Worm (Caenorhabditis elegans) whole organism, midembryonic: ENCODE data around the gene C42D4.19.

Experiments
- T22C8.4 ChIP-seq: fragments of 200-800 bp; sonication (Bioruptor generic); IDR thresholded peaks from 2 replicates; pipeline ENCODE4 v1.3.6; 2022; ENCODE audit warnings: missing genetic modification characterization, missing compliant biosample characterization
- cog-1 ChIP-seq: sonication (generic microtip); optimal IDR thresholded peaks from 2 replicates; lab custom pipeline; 2016; ENCODE audit warnings: missing genetic modification characterization, missing compliant biosample characterization
- flt-1 ChIP-seq: fragments of 200-800 bp; sonication (Bioruptor generic); IDR thresholded peaks from 2 replicates; pipeline ENCODE4 v1.3.6; 2022; ENCODE audit warnings: missing genetic modification characterization, missing compliant biosample characterization
- klf-2 ChIP-seq: fragments of 200-800 bp; sonication (Bioruptor generic); conservative IDR thresholded peaks from 2 replicates; pipeline ENCODE4 v1.3.6; 2022; ENCODE audit warnings: missing genetic modification reagents, missing genetic modification characterization, missing compliant biosample characterization
- med-1 ChIP-seq: sonication (generic microtip); optimal IDR thresholded peaks from 2 replicates; lab custom pipeline; 2017; ENCODE audit warnings: missing genetic modification characterization, mild to moderate bottlenecking, missing compliant biosample characterization, antibody characterized with exemption, missing genetic modification reagents; ENCODE audit not compliant: insufficient read depth
- ref-1 ChIP-seq: fragments of 200-800 bp; sonication (Bioruptor generic); conservative IDR thresholded peaks from 2 replicates; pipeline ENCODE4 v1.3.6; 2022; ENCODE audit warnings: missing genetic modification reagents, missing genetic modification characterization, missing compliant biosample characterization
- tab-1 ChIP-seq: fragments of 200-800 bp; sonication (Bioruptor generic); IDR thresholded peaks from 2 replicates; pipeline ENCODE4 v1.3.6; 2022; ENCODE audit warnings: missing genetic modification characterization, missing compliant biosample characterization
- ztf-23 ChIP-seq: fragments of 200-800 bp; sonication (Bioruptor generic); IDR thresholded peaks from 2 replicates; pipeline ENCODE4 v1.3.6; 2022; ENCODE audit warnings: missing genetic modification reagents, missing genetic modification characterization, missing compliant biosample characterization
- ztf-29 ChIP-seq: fragments of 200-800 bp; sonication (Bioruptor generic); IDR thresholded peaks from 2 replicates; pipeline ENCODE4 v1.3.6; 2022; ENCODE audit warnings: missing genetic modification reagents, missing genetic modification characterization, missing compliant biosample characterization

Gene C42D4.19

DNA sequence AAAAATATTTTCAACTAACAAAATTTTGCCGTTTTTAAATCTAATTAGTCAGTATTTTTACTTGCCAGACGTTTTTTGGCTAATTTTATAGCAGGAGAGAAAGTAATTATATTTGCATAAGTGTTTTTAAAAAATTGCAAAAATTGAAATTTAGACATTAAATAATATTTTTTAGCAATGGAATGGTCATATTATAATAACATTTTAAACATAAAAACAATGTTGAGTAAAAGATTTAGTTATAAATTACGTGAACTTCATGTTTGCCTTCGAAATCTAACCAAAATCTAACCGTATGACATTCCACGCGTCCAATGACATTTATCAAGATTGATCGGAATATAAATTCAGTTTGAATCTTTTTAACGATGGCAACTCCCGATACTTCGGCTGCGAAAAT is 21.1 kb upstream of the C42D4.19 start, which contains the start of gene C34D4.2:
Gene C34D4.2 (plus strand): TSS at position 301 of the 400 bp plus-strand sequence.
- TF ChIP-seq ref-1, result no peak
- no peak for TF ChIP-seq T22C8.4 (GFP tag; lab: Robert Waterston, UW)

DNA sequence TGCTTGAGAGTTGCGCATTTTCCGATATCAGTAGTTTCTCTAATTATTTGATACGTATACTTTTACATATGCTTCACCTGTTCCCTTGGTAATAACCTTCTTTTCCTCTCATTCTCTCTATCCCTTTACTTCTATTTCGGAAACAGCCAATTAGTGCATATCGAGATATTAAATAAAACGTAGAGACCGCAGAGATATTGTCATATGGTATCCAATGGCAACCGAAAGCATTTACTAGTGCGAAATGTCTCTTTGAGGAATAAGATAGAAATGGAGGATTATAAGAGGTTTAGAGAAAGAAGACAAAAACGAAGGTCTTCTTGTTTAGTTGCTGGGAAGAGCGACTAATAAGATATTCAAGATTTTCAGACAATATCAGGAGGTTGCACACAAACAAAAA is 19.1 kb upstream of the C42D4.19 start, which contains the start of gene maph-9:
Gene maph-9 (plus strand): TSS at position 273 of the 400 bp plus-strand sequence.
- no peak for TF ChIP-seq flt-1 (GFP tag; lab: Robert Waterston, UW)
- TF ChIP-seq med-1 (GFP tag; lab: Kevin White, UChicago), result no peak

DNA sequence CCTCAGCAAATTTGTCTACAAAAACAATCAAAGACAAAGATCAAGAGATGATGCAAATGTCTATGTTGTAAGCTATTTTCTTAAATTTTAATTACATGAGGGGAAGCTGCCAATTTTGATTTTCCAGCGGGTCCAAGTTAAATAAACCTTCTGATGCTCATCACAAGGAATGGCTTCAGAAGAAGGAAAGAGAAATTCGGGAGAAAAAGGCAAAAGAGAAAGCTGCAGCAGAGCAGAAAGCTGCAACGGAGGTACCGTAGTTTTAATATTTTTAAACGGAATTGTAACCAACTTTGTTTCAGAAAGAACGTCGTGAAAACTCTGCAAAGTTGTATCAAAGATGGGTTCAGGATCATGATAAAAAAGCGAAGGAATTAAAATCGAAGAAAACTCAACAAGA is 17.3 kb upstream of the C42D4.19 start:
- no peak for TF ChIP-seq T22C8.4 (GFP tag; lab: Robert Waterston, UW)
- no peak for TF ChIP-seq ref-1
- TF ChIP-seq ztf-29, result no peak
- no peak for TF ChIP-seq cog-1
- no peak for TF ChIP-seq med-1 (GFP tag; lab: Kevin White, UChicago)

DNA sequence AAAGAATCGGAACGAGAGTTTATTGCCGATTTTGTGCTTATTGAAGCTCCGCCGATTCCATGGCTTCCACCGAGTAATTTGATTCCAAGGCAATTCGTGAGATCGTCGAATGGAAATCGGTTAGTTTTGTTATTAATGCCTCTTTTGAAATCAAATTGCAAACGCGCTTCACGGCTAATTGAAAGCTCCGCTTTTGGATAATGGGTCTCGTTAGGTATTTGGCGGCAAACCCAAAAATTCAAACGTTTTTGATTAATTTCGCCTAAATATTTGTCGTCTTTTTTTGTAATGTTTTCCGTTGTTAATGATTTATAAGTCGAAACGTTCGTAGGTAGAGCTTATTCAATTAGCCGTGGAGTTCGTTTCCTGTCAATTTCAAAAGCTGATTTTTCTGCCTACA is 15.9 kb upstream of the C42D4.19 start:
- no peak for TF ChIP-seq cog-1
- no peak for TF ChIP-seq ztf-29
- no peak for TF ChIP-seq T22C8.4 (GFP tag; lab: Robert Waterston, UW)
- no peak for TF ChIP-seq ref-1
- TF ChIP-seq tab-1 (GFP tag; lab: Robert Waterston, UW), result no peak
- TF ChIP-seq ztf-23 (GFP tag; lab: Robert Waterston, UW), result no peak
- no peak for TF ChIP-seq med-1 (GFP tag; lab: Kevin White, UChicago)
- no peak for TF ChIP-seq klf-2 (GFP tag; lab: Robert Waterston, UW)
- TF ChIP-seq flt-1 (GFP tag; lab: Robert Waterston, UW), result no peak

DNA sequence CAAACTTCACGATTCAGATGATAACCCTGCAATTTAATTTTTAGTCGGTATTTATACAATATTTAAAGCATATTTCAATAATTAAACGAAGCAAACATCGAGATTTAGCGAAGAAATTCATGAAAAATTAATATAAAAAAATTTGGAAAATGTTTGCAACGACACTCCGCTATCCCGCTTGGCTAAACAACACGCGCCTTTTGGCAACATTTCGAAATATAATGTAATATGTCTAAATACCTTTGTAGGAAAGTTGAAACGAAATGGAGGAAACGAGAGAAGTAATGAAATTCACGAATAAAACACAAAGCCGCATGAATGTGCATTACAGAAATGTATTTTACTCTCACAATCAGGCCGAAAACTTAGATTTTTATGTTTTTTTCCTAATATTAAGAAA is 9.7 kb upstream of the C42D4.19 start, which contains the start of gene rpc-1:
Gene rpc-1 (minus strand): TSS at position 26 of the 400 bp plus-strand sequence.
- TF ChIP-seq med-1 (GFP tag; lab: Kevin White, UChicago) (no peak), klf-2 (GFP tag; lab: Robert Waterston, UW) (no peak), ztf-29 (no peak), flt-1 (GFP tag; lab: Robert Waterston, UW) (no peak), tab-1 (GFP tag; lab: Robert Waterston, UW) (no peak), cog-1 (no peak), ref-1 (no peak)

DNA sequence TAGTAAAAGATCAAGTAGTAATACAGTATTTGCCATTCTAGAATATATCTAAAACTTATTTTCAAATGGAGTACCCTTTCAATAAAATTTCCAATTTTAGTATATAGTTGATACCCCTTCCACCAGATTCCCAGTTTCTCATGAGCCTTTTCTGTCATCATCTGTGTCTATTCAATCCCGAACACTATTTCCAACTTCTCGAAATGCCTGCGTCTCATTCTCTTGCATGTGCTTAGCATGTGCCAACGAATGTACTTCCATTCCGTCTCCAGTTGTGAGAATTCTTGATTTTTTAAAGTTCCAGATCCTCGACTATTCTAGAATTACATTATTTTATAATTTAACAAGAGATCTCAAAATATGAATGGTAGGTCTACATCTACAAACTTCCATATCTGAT is 8.9 kb upstream of the C42D4.19 start, which contains the start of gene C42D4.18:
Gene C42D4.18 (plus strand): TSS at position 231 of the 400 bp plus-strand sequence.
- no peak for TF ChIP-seq cog-1
- TF ChIP-seq ref-1, result no peak
- TF ChIP-seq med-1 (GFP tag; lab: Kevin White, UChicago), result no peak
- TF ChIP-seq tab-1 (GFP tag; lab: Robert Waterston, UW), result no peak
- TF ChIP-seq T22C8.4 (GFP tag; lab: Robert Waterston, UW), result no peak
- TF ChIP-seq flt-1 (GFP tag; lab: Robert Waterston, UW), result no peak
- no peak for TF ChIP-seq ztf-23 (GFP tag; lab: Robert Waterston, UW)
- no peak for TF ChIP-seq ztf-29
- no peak for TF ChIP-seq klf-2 (GFP tag; lab: Robert Waterston, UW)

DNA sequence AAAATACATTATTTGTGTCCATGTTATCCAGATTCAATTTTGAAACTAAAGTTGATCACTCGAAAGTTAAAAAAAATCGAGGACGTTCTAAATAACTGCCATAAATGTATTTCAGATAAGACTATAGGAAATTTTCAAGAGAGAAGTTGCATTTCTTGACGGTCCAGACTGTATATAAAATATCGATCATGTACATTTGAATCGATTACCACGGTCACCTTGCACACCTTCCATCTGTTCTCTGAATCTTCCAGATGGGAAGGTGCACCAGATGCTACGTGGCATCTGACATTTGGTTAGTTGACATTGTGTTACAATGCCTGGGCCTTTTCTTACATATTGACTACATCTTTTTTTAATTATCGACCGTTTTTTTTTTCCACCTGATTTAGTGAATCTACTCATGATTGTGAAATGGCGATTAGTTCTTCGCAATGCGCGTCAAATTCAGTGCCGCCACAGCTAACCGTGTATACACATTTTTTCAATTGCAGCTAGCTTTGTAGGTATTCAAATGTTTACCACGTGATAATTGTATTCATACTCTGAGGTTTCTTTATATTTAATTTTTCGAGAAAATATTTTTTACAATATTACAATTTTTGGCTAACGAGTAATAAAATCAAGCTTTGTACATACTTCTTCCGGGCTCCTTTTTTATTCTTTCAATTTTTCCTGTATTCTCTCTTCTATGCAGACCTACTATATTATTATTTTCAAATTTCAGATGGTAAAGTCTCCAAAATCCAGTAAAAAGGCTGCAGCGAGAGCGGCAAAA is 7.3 kb upstream of the C42D4.19 start, which contains the start of gene skr-16:
Gene skr-16 (plus strand): TSS at position 728 of the 778 bp plus-strand sequence.
- TF ChIP-seq flt-1 (GFP tag; lab: Robert Waterston, UW) (no peak), ztf-23 (GFP tag; lab: Robert Waterston, UW) (no peak), cog-1 (no peak), T22C8.4 (GFP tag; lab: Robert Waterston, UW) (no peak), klf-2 (GFP tag; lab: Robert Waterston, UW) (no peak), ztf-29 (no peak)

DNA sequence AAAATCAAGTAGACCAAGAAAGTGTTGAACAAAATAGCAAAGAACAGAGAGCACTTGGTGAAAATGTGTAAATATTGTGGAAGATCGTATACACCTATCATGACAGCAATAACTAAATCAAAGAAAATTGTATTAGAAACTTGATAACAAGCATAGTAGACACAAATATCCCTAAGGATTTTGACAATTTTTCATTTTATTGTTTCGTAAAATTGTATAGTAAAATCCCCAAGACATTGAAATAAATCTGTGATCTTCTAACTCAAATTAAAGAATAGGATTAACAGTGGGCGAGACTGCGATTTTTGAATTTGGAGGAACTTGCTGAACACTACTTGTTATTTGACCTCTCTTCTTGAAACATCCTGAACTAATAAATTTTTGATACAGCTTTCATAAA is 4.2 kb upstream of the C42D4.19 start, which contains the start of gene str-220:
Gene str-220 (minus strand): TSS at position 101 of the 400 bp plus-strand sequence.
- TF ChIP-seq ref-1, result no peak
- TF ChIP-seq klf-2 (GFP tag; lab: Robert Waterston, UW), result no peak
- TF ChIP-seq T22C8.4 (GFP tag; lab: Robert Waterston, UW), result no peak
- no peak for TF ChIP-seq flt-1 (GFP tag; lab: Robert Waterston, UW)
- TF ChIP-seq med-1 (GFP tag; lab: Kevin White, UChicago), result no peak
- TF ChIP-seq cog-1, result no peak
- no peak for TF ChIP-seq ztf-29
- TF ChIP-seq tab-1 (GFP tag; lab: Robert Waterston, UW), result no peak
- no peak for TF ChIP-seq ztf-23 (GFP tag; lab: Robert Waterston, UW)

DNA sequence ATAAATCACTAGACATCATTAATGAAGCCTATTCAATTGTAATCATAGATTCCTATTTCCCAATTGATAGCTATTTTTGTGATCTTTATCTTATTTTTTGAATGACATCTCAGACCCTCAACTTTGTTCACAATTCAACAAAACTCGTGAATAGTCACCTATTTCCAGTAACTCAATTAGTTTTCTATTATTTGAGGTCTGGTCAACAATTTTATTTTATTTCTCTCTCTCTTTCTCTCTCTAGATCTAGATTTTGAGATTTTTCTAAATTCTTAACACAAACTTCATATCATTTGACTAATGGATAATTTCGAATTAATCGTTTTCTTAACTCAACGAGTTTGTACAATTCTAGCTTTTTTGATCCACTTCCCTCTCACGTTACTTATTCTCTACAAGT is 2.0 kb upstream of the C42D4.19 start, which contains the start of gene str-1:
Gene str-1 (plus strand): TSS at position 301 of the 400 bp plus-strand sequence.
- TF ChIP-seq flt-1 (GFP tag; lab: Robert Waterston, UW) (no peak), ztf-23 (GFP tag; lab: Robert Waterston, UW) (no peak), ztf-29 (no peak), klf-2 (GFP tag; lab: Robert Waterston, UW) (no peak), ref-1 (no peak), med-1 (GFP tag; lab: Kevin White, UChicago) (no peak), T22C8.4 (GFP tag; lab: Robert Waterston, UW) (no peak), tab-1 (GFP tag; lab: Robert Waterston, UW) (no peak), cog-1 (no peak)

DNA sequence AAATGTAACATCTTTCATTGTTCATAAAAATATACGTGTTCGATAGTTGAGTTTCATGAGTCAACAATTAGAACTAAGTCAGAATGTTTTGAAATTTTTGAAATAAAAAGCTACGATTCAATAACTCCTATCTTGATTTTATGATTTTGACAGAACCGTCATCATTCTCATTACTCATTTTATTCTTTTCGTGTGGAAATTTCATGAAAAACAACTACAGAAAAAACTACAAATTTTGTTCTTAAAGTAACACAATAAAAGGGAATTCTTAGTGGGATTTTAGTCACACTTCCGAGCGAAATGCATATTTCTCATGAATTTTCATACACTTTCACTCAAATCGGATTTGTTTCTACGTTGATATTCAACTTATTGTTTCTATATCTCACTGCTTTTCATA is 1.4 kb downstream of the C42D4.19 start, which contains the start of gene str-44:
Gene str-44 (plus strand): TSS at position 301 of the 400 bp plus-strand sequence.
- no peak for TF ChIP-seq ref-1
- no peak for TF ChIP-seq klf-2 (GFP tag; lab: Robert Waterston, UW)
- TF ChIP-seq cog-1, result no peak
- no peak for TF ChIP-seq flt-1 (GFP tag; lab: Robert Waterston, UW)
- TF ChIP-seq tab-1 (GFP tag; lab: Robert Waterston, UW), result no peak
- TF ChIP-seq T22C8.4 (GFP tag; lab: Robert Waterston, UW), result no peak
- TF ChIP-seq med-1 (GFP tag; lab: Kevin White, UChicago), result no peak
